Fruit fly (Drosophila melanogaster) whole organism, embryonic: ENCODE measurements around the gene CG15818.
A peak's percentile ranks its signal among the peaks of the same experiment; 100 is the strongest.

Experiments used
- CG11398 ChIP-seq: fragments of 200-800 bp; sonication (Bioruptor generic); optimal IDR thresholded peaks from 2 replicates; lab custom pipeline; 2016; ENCODE audit warnings: missing biosample characterization, missing genetic modification characterization
- CG11504 ChIP-seq: fragments of 200-800 bp; sonication (Bioruptor generic); optimal IDR thresholded peaks from 3 replicates; lab custom pipeline; 2019; ENCODE audit warnings: missing biosample characterization, mild to moderate bottlenecking, missing genetic modification characterization, moderate library complexity
- CG12744 ChIP-seq: fragments of 200-800 bp; sonication (Bioruptor generic); optimal IDR thresholded peaks from 2 replicates; lab custom pipeline; 2016; ENCODE audit warnings: missing biosample characterization, missing genetic modification characterization
- CG14710 ChIP-seq: fragments of 200-800 bp; sonication (Bioruptor generic); optimal IDR thresholded peaks from 3 replicates; lab custom pipeline; 2019; ENCODE audit warnings: missing biosample characterization, mild to moderate bottlenecking, missing genetic modification characterization, moderate library complexity
- CG18619 ChIP-seq: fragments of 200-800 bp; sonication (Bioruptor generic); optimal IDR thresholded peaks from 3 replicates; lab custom pipeline; 2017; ENCODE audit warnings: missing biosample characterization, mild to moderate bottlenecking, missing genetic modification characterization
- CG2120 ChIP-seq: fragments of 200-800 bp; sonication (Bioruptor generic); optimal IDR thresholded peaks from 3 replicates; lab custom pipeline; 2016; ENCODE audit warnings: missing biosample characterization, missing genetic modification characterization
- CG2129 ChIP-seq: fragments of 200-800 bp; sonication (Bioruptor generic); IDR thresholded peaks from 2 replicates; pipeline ENCODE4 v1.3.6; 2022; ENCODE audit warnings: missing biosample characterization, missing genetic modification characterization; ENCODE audit not compliant: partially characterized antibody
- CG31441 ChIP-seq: fragments of 200-800 bp; sonication (Bioruptor generic); IDR thresholded peaks from 2 replicates; pipeline ENCODE4 v1.3.6; 2022; ENCODE audit warnings: missing biosample characterization, missing genetic modification characterization
- CG3163 ChIP-seq: fragments of 200-800 bp; sonication (Bioruptor generic); optimal IDR thresholded peaks from 3 replicates; lab custom pipeline; 2016; ENCODE audit warnings: missing biosample characterization, missing genetic modification characterization
- CG32532 ChIP-seq: fragments of 200-800 bp; sonication (Bioruptor generic); IDR thresholded peaks from 2 replicates; pipeline ENCODE4 v1.3.6; 2022; ENCODE audit warnings: missing biosample characterization, missing genetic modification characterization
- CG4360 ChIP-seq: fragments of 200-800 bp; sonication (Bioruptor generic); IDR thresholded peaks from 2 replicates; pipeline ENCODE4 v1.3.6; 2022; ENCODE audit warnings: missing biosample characterization, missing genetic modification characterization
- CG43689 ChIP-seq: fragments of 200-800 bp; sonication (Bioruptor generic); IDR thresholded peaks from 2 replicates; pipeline ENCODE4 v1.3.6; 2022; ENCODE audit warnings: missing biosample characterization, missing genetic modification characterization
- CG4707 ChIP-seq: fragments of 200-800 bp; sonication (Bioruptor generic); optimal IDR thresholded peaks from 2 replicates; lab custom pipeline; 2018; ENCODE audit warnings: missing biosample characterization, mild to moderate bottlenecking, missing genetic modification characterization, moderate library complexity
- CG8944 ChIP-seq: fragments of 200-800 bp; sonication (Bioruptor generic); optimal IDR thresholded peaks from 3 replicates; lab custom pipeline; 2016; ENCODE audit warnings: missing biosample characterization, missing genetic modification characterization
- CG9215 ChIP-seq: fragments of 200-800 bp; sonication (Bioruptor generic); IDR thresholded peaks from 2 replicates; pipeline ENCODE4 v1.3.6; 2022; ENCODE audit warnings: missing biosample characterization, missing genetic modification characterization
- D19B ChIP-seq: fragments of 200-800 bp; sonication (Bioruptor generic); optimal IDR thresholded peaks from 2 replicates; lab custom pipeline; 2017; ENCODE audit warnings: missing biosample characterization, mild to moderate bottlenecking, missing genetic modification characterization
- Drgx ChIP-seq: fragments of 200-800 bp; sonication (Bioruptor generic); IDR thresholded peaks from 2 replicates; pipeline ENCODE4 v1.3.6; 2022; ENCODE audit warnings: missing biosample characterization, missing genetic modification characterization
- Ets65A ChIP-seq: fragments of 200-800 bp; sonication (Bioruptor generic); peaks from one replicate; lab custom pipeline; 2016; ENCODE audit warnings: missing biosample characterization, missing genetic modification characterization
- HHEX ChIP-seq: fragments of 200-800 bp; sonication (Bioruptor generic); optimal IDR thresholded peaks from 3 replicates; lab custom pipeline; 2017; ENCODE audit warnings: missing biosample characterization, mild to moderate bottlenecking, missing genetic modification characterization, missing genetic modification reagents
- Hey ChIP-seq: fragments of 200-800 bp; sonication (Bioruptor generic); optimal IDR thresholded peaks from 3 replicates; lab custom pipeline; 2018; ENCODE audit warnings: missing biosample characterization, mild to moderate bottlenecking, missing genetic modification characterization
- HmgD ChIP-seq: fragments of 200-800 bp; sonication (Bioruptor generic); optimal IDR thresholded peaks from 3 replicates; lab custom pipeline; 2016; ENCODE audit warnings: missing biosample characterization, missing genetic modification characterization
- Hmx ChIP-seq: fragments of 200-800 bp; sonication (Bioruptor generic); optimal IDR thresholded peaks from 2 replicates; lab custom pipeline; 2016; ENCODE audit warnings: missing biosample characterization, missing genetic modification characterization
- Hr78 ChIP-seq, 2 experiments: fragments of 200-800 bp in 1 of 2; fragments of >200 bp in 1 of 2; sonication (Bioruptor generic) in 1 of 2; optimal IDR thresholded peaks; 2 replicates each; lab custom pipeline; 2017 to 2019; ENCODE audit warnings: missing biosample characterization in 2 of 2, missing genetic modification characterization in 2 of 2, mild to moderate bottlenecking in 1 of 2, moderate library complexity in 1 of 2
- MBD-R2 ChIP-seq: fragments of 200-800 bp; sonication (Bioruptor generic); IDR thresholded peaks from 2 replicates; pipeline ENCODE4 v1.3.6; 2022; ENCODE audit warnings: missing biosample characterization, missing genetic modification characterization
- Med ChIP-seq: fragments of 200-800 bp; sonication (Bioruptor generic); peaks from one replicate; lab custom pipeline; 2016; ENCODE audit warnings: missing biosample characterization, missing genetic modification characterization, mild to moderate bottlenecking, inconsistent platforms, moderate library complexity
- Ssrp ChIP-seq: fragments of 200-800 bp; sonication (Bioruptor generic); optimal IDR thresholded peaks from 2 replicates; lab custom pipeline; 2018; ENCODE audit warnings: missing biosample characterization, mild to moderate bottlenecking, missing genetic modification characterization, moderate library complexity
- ac ChIP-seq: fragments of 200-800 bp; sonication (Bioruptor generic); optimal IDR thresholded peaks from 3 replicates; lab custom pipeline; 2017; ENCODE audit warnings: missing biosample characterization, mild to moderate bottlenecking, missing genetic modification characterization
- bab2 ChIP-seq: fragments of 200-800 bp; sonication (Bioruptor generic); optimal IDR thresholded peaks from 2 replicates; lab custom pipeline; 2016; ENCODE audit warnings: missing biosample characterization, missing genetic modification characterization
- bigmax ChIP-seq: fragments of 200-800 bp; sonication (Bioruptor generic); optimal IDR thresholded peaks from 2 replicates; lab custom pipeline; 2018; ENCODE audit warnings: missing biosample characterization, mild to moderate bottlenecking, missing genetic modification characterization
- bsh ChIP-seq, 2 experiments: fragments of 200-800 bp; sonication (Bioruptor generic); optimal IDR thresholded peaks; 2 replicates each; lab custom pipeline; 2017 to 2018; ENCODE audit warnings: mild to moderate bottlenecking in 2 of 2, missing biosample characterization in 2 of 2, missing genetic modification characterization in 2 of 2, moderate library complexity in 1 of 2
- chif ChIP-seq, 2 experiments: fragments of 200-800 bp; sonication (Bioruptor generic); optimal IDR thresholded peaks; 3 replicates each; lab custom pipeline; 2016; ENCODE audit warnings: missing biosample characterization in 2 of 2, missing genetic modification characterization in 2 of 2
- chinmo ChIP-seq: fragments of 200-800 bp; sonication (Bioruptor generic); IDR thresholded peaks from 4 replicates; pipeline ENCODE4 v1.3.6; 2022; ENCODE audit warnings: missing biosample characterization, missing genetic modification characterization; ENCODE audit not compliant: partially characterized antibody
- chm ChIP-seq: fragments of 200-800 bp; sonication (Bioruptor generic); IDR thresholded peaks from 2 replicates; pipeline ENCODE4 v1.3.6; 2022; ENCODE audit warnings: missing biosample characterization, missing genetic modification characterization
- corto ChIP-seq: fragments of 200-800 bp; sonication (Bioruptor generic); optimal IDR thresholded peaks from 2 replicates; lab custom pipeline; 2016; ENCODE audit warnings: missing biosample characterization, mild to moderate bottlenecking, missing genetic modification characterization, moderate library complexity
- eve ChIP-seq, 2 experiments: fragments of >200 bp; optimal IDR thresholded peaks; 2 replicates each; lab custom pipeline; 2017; ENCODE audit warnings: missing biosample characterization in 2 of 2, missing genetic modification characterization in 2 of 2
- gem ChIP-seq: fragments of 200-800 bp; sonication (Bioruptor generic); optimal IDR thresholded peaks from 2 replicates; lab custom pipeline; 2019; ENCODE audit warnings: missing biosample characterization, mild to moderate bottlenecking, missing genetic modification characterization, moderate library complexity
- onecut ChIP-seq: fragments of 200-800 bp; sonication (Bioruptor generic); IDR thresholded peaks from 2 replicates; pipeline ENCODE4 v1.3.6; 2022; ENCODE audit warnings: missing biosample characterization, missing genetic modification characterization
- row ChIP-seq: fragments of 200-800 bp; sonication (Bioruptor generic); IDR thresholded peaks from 3 replicates; pipeline ENCODE4 v1.3.6; 2022; ENCODE audit warnings: missing biosample characterization, missing genetic modification characterization
- sd ChIP-seq: fragments of 200-800 bp; sonication (Bioruptor generic); optimal IDR thresholded peaks from 3 replicates; lab custom pipeline; 2018; ENCODE audit warnings: missing biosample characterization, mild to moderate bottlenecking, missing genetic modification characterization, moderate library complexity
- ttk ChIP-seq: fragments of 200-800 bp; sonication (Bioruptor generic); IDR thresholded peaks from 2 replicates; pipeline ENCODE4 v2.1.2; 2022; ENCODE audit warnings: missing biosample characterization, missing genetic modification characterization

Gene CG15818

DNA sequence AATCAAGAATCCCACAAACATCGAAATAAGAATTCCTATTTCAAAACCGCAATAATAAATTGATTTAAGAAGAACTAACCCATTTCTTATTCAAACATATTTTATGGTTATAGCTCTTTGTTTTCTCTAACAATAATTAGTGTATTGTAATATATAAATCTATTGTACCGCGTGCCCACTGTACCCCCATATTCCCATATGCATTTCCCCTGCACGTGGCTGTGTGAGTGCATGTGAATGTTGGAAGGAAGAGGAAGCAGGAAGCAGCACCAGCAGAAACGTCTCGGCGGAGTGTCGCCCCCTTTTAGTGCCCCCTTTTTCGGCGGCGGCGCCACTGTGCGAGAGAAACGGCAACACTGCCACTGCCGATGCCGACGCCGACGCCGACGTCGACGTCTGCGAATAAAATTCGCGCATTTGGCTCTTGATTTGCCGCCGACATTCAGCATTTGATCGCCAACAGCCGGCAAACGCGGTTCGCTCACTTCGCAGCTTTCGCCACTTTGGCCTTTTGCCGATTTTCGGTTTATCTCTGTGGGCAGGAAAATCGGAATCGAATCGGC is 12.7 kb downstream of the CG15818 start (continued):
- TF ChIP-seq CG4707 (GFP tag; lab: Kevin White, UChicago), result no peak
- no peak for TF ChIP-seq CG3163 (GFP tag; lab: Kevin White, UChicago)
- peak; percentile 81 for TF ChIP-seq chm (GFP tag; lab: Robert Waterston, UW)
- no peak for TF ChIP-seq Hr78 (GFP tag; optimal IDR thresholded peaks at IDR 0.05; lab: Kevin White, UChicago)
- no peak for TF ChIP-seq HmgD (GFP tag; lab: Kevin White, UChicago)
- peak; percentile 81 for TF ChIP-seq Drgx
- TF ChIP-seq CG43689 (GFP tag; lab: Robert Waterston, UW), result no peak
- peak; percentile 82 for TF ChIP-seq CG32532 (GFP tag; lab: Robert Waterston, UW)
- TF ChIP-seq chif (GFP tag; optimal IDR thresholded peaks at IDR 0.05; lab: Kevin White, UChicago), result peak in 1 of 2 experiments; percentile 8
- TF ChIP-seq bab2 (GFP tag; lab: Kevin White, UChicago), result no peak
- no peak for TF ChIP-seq CG31441 (GFP tag; lab: Robert Waterston, UW)
- TF ChIP-seq CG9215 (GFP tag; lab: Robert Waterston, UW), result peak; percentile 52

- TF ChIP-seq chinmo (GFP tag; lab: Robert Waterston, UW) (0 out of 4 replicates have a peak, but pooled peaks have one; percentile 29), Hey (tag; lab: Kevin White, UChicago) (no peak), onecut (no peak), MBD-R2 (GFP tag; lab: Robert Waterston, UW) (0 out of 2 replicates have a peak, but pooled peaks have one; percentile 13), Ssrp (tag; lab: Kevin White, UChicago) (no peak), CG11504 (peak; percentile 5), sd (peak; percentile 47), ac (no peak), D19B (no peak), bigmax (peak; percentile 93), gem (tag; lab: Kevin White, UChicago) (peak; percentile 7), Ets65A (GFP tag; lab: Kevin White, UChicago) (peak; percentile 52), CG14710 (no peak), CG2129 (no peak), row (GFP tag; lab: Robert Waterston, UW) (peak; percentile 19; the same call in 1 of the 3 replicates), CG18619 (no peak), eve (GFP tag; optimal IDR thresholded peaks at IDR 0.05; lab: Kevin White, UChicago) (peak in 1 of 2 experiments; percentile 19), Drgx (peak; percentile 52; the same call in 1 of the 2 replicates), Med (peak; percentile 74), HHEX (peak; percentile 28), CG4360 (0 out of 2 replicates have a peak, but pooled peaks have one; percentile 12), ttk (GFP tag; lab: Robert Waterston, UW) (0 out of 2 replicates have a peak, but pooled peaks have one; percentile 22), CG12744 (GFP tag; lab: Kevin White, UChicago) (no peak), CG8944 (GFP tag; lab: Kevin White, UChicago) (no peak), Hmx (no peak), bsh (GFP tag; optimal IDR thresholded peaks at IDR 0.05; lab: Kevin White, UChicago) (peak in 1 of 2 experiments; percentile 33), CG2120 (GFP tag; lab: Kevin White, UChicago) (peak; percentile 30), CG11398 (no peak), corto (GFP tag; lab: Kevin White, UChicago) (peak; percentile 7)
Observed at dm6 chr2L:7424282-7424905, 13.7 kb downstream of the CG15818 start.
